Fruit fly (Drosophila melanogaster): Measurements from ENCODE around the gene CG15423.

DNA sequence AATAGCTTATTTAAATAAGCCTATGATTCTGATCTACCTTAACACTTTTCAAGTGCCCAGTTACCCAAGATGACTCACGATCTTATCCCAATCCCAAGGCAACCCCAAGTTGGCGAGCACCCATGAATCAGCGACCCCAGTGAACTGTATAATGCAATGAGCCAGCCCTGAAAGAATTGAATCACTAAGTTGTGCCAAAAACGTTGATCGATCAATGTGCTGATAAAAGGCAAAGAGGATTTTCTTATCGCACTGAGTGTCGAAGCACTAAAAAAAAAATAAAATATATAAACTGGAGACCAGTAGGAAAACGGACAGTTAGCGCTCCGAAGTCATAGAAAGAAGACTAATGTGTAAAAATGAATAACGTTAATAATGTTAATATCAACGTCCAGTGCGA is 2.5 kb downstream of the CG15423 start, which contains the start of gene CG43774:
- TF ChIP-seq svp (GFP tag) (no peak), CG6276 (GFP tag; optimal IDR thresholded peaks at IDR 0.05) (no peak), spab (GFP tag; optimal IDR thresholded peaks at IDR 0.05) (no peak), Ets96B (tag; optimal IDR thresholded peaks at IDR 0.05) (no peak)

Measured in whole organism, prepupa.